Worm (Caenorhabditis elegans) whole organism, L2 larva: ENCODE data around the gene frpr-11.
"Not testable (repeated sequence)": the region's sequence is repeated elsewhere in the genome, so short reads cannot be mapped to it uniquely, and the experiment has no call there.

Experiments used
- dmd-4 ChIP-seq: sonication (generic microtip); optimal IDR thresholded peaks from 2 replicates; lab custom pipeline; 2017; ENCODE audit warnings: missing biosample characterization, missing genetic modification characterization
- elt-1 ChIP-seq: fragments of 150-350 bp; optimal IDR thresholded peaks from 2 replicates; lab custom pipeline; 2014; ENCODE audit warnings: missing biosample characterization, missing genetic modification characterization
- fos-1 ChIP-seq: fragments of 150-350 bp; optimal IDR thresholded peaks from 2 replicates; lab custom pipeline; 2014; ENCODE audit warnings: missing biosample characterization, missing genetic modification characterization
- lin-39 ChIP-seq: fragments of 150-350 bp; optimal IDR thresholded peaks from 2 replicates; lab custom pipeline; 2014; ENCODE audit warnings: missing biosample characterization, missing genetic modification reagents, missing genetic modification characterization
- nhr-12 ChIP-seq: fragments of 150-350 bp; optimal IDR thresholded peaks from 2 replicates; lab custom pipeline; 2014; ENCODE audit warnings: missing biosample characterization, missing genetic modification characterization
- nhr-6 ChIP-seq: fragments of 150-350 bp; optimal IDR thresholded peaks from 2 replicates; lab custom pipeline; 2014; ENCODE audit warnings: missing biosample characterization, missing genetic modification characterization
- sma-3 ChIP-seq: sonication (generic microtip); optimal IDR thresholded peaks from 2 replicates; lab custom pipeline; 2016; ENCODE audit warnings: missing genetic modification reagents, missing genetic modification characterization, missing compliant biosample characterization
- sma-9 ChIP-seq, 2 experiments: fragments of 150-350 bp in 1 of 2; sonication (generic microtip) in 1 of 2; optimal IDR thresholded peaks; 2 replicates each; lab custom pipeline; 2014 to 2016; ENCODE audit warnings: missing genetic modification characterization in 2 of 2, mild to moderate bottlenecking in 1 of 2, missing biosample characterization in 1 of 2, missing compliant biosample characterization in 1 of 2, missing genetic modification reagents in 1 of 2, moderate library complexity in 1 of 2
- unc-39 ChIP-seq: fragments of 150-350 bp; optimal IDR thresholded peaks from 2 replicates; lab custom pipeline; 2014; ENCODE audit warnings: missing biosample characterization, missing genetic modification characterization
- ztf-11 ChIP-seq: sonication (generic microtip); optimal IDR thresholded peaks from 2 replicates; lab custom pipeline; 2017; ENCODE audit warnings: missing biosample characterization, missing genetic modification characterization

- not testable (repeated sequence) for TF ChIP-seq fos-1 (tag; lab: Kevin White, UChicago); dmd-4 (tag; lab: Kevin White, UChicago); ztf-11 (tag; lab: Kevin White, UChicago); lin-39 (tag; lab: Kevin White, UChicago); elt-1 (tag; lab: Kevin White, UChicago); nhr-12 (tag; lab: Kevin White, UChicago); unc-39 (tag; lab: Kevin White, UChicago); sma-3 (GFP tag; lab: Kevin White, UChicago); nhr-6 (tag; lab: Kevin White, UChicago); sma-9 (GFP tag; optimal IDR thresholded peaks at IDR 0.05; lab: Kevin White, UChicago); sma-9 (tag; optimal IDR thresholded peaks at IDR 0.05; lab: Kevin White, UChicago)
These were observed 45.0 kb upstream of the frpr-11 start, which contains the start of gene F07B7.12 for ce11 chrV:8861949-8862348.
